Worm (Caenorhabditis elegans) whole organism, early embryonic: ENCODE results near the gene Y53G8AR.9.
A peak's percentile ranks its signal among the peaks of the same experiment; 100 is the strongest.

Experiments used
- B0310.2 ChIP-seq: sonication (generic microtip); optimal IDR thresholded peaks from 2 replicates; lab custom pipeline; 2016; ENCODE audit warnings: mild to moderate bottlenecking, missing genetic modification characterization, missing compliant biosample characterization
- F13C5.2 ChIP-seq: sonication (generic microtip); optimal IDR thresholded peaks from 2 replicates; lab custom pipeline; 2017; ENCODE audit warnings: mild to moderate bottlenecking, missing genetic modification characterization, inconsistent platforms, missing compliant biosample characterization
- ama-1 ChIP-seq: fragments of 150-350 bp; optimal IDR thresholded peaks from 2 replicates; lab custom pipeline; 2014
- ceh-13 ChIP-seq: fragments of 200-800 bp; sonication (Bioruptor generic); optimal IDR thresholded peaks from 2 replicates; lab custom pipeline; 2018; ENCODE audit warnings: mild to moderate bottlenecking, missing genetic modification characterization, missing compliant biosample characterization
- ceh-36 ChIP-seq: sonication (generic microtip); optimal IDR thresholded peaks from 2 replicates; lab custom pipeline; 2016; ENCODE audit warnings: missing genetic modification characterization, inconsistent platforms, missing compliant biosample characterization
- flt-1 ChIP-seq: fragments of 200-800 bp; sonication (Bioruptor generic); IDR thresholded peaks from 2 replicates; pipeline ENCODE4 v1.3.6; 2022; ENCODE audit warnings: missing genetic modification characterization, missing compliant biosample characterization
- hmg-4 ChIP-seq: fragments of 200-800 bp; sonication (Bioruptor generic); optimal IDR thresholded peaks from 2 replicates; lab custom pipeline; 2018; ENCODE audit warnings: mild to moderate bottlenecking, missing genetic modification characterization, missing compliant biosample characterization
- sea-1 ChIP-seq: fragments of 200-800 bp; sonication (Bioruptor generic); conservative IDR thresholded peaks from 2 replicates; pipeline ENCODE4 v1.3.6; 2022; ENCODE audit warnings: missing genetic modification characterization, missing compliant biosample characterization
- tbx-37 ChIP-seq: fragments of 200-800 bp; sonication (Bioruptor generic); conservative IDR thresholded peaks from 2 replicates; pipeline ENCODE4 v1.3.6; 2022; ENCODE audit warnings: missing genetic modification reagents, missing genetic modification characterization, missing compliant biosample characterization
- tra-4 ChIP-seq: sonication (generic microtip); optimal IDR thresholded peaks from 2 replicates; lab custom pipeline; 2017; ENCODE audit warnings: missing genetic modification characterization, missing compliant biosample characterization

- TF ChIP-seq ceh-13 (GFP tag; lab: Kevin White, UChicago): no peak
- no peak for TF ChIP-seq ama-1
- no peak for TF ChIP-seq tra-4 (tag; lab: Kevin White, UChicago)
- peak; percentile 69 for TF ChIP-seq ceh-36
- TF ChIP-seq tbx-37 (GFP tag; lab: Robert Waterston, UW): no peak
- TF ChIP-seq B0310.2 (tag; lab: Kevin White, UChicago): no peak
- TF ChIP-seq F13C5.2: no peak
- TF ChIP-seq flt-1 (GFP tag; lab: Robert Waterston, UW): no peak
- no peak for TF ChIP-seq sea-1 (GFP tag; lab: Robert Waterston, UW)
- TF ChIP-seq hmg-4 (GFP tag; lab: Kevin White, UChicago): no peak
Measured at ce11 chrIII:3346665-3347064, 25.6 kb upstream of the Y53G8AR.9 start.
